Worm (Caenorhabditis elegans) whole organism, mixed stage, embryonic: Measurements from ENCODE around the gene arrd-23.

Experiments used
- elt-3 ChIP-seq: fragments of 150-350 bp; optimal IDR thresholded peaks from 2 replicates; lab custom pipeline; 2014; ENCODE audit warnings: missing biosample characterization, missing genetic modification characterization
- lin-32 ChIP-seq: fragments of 200-800 bp; sonication (Bioruptor generic); optimal IDR thresholded peaks from 2 replicates; lab custom pipeline; 2018; ENCODE audit warnings: mild to moderate bottlenecking, missing genetic modification characterization, missing compliant biosample characterization
- lsy-2 ChIP-seq: fragments of 150-350 bp; optimal IDR thresholded peaks from 2 replicates; lab custom pipeline; 2014; ENCODE audit warnings: missing biosample characterization, missing genetic modification characterization
- mep-1 ChIP-seq: fragments of 150-350 bp; optimal IDR thresholded peaks from 2 replicates; lab custom pipeline; 2017; ENCODE audit warnings: missing biosample characterization, missing genetic modification reagents, missing genetic modification characterization, inconsistent platforms
- nhr-237 ChIP-seq: fragments of 150-350 bp; optimal IDR thresholded peaks from 2 replicates; lab custom pipeline; 2014; ENCODE audit warnings: missing biosample characterization, missing genetic modification characterization
- nhr-28 ChIP-seq: fragments of 150-350 bp; optimal IDR thresholded peaks from 2 replicates; lab custom pipeline; 2014; ENCODE audit warnings: missing biosample characterization, missing genetic modification characterization
- nhr-76 ChIP-seq: sonication (generic microtip); optimal IDR thresholded peaks from 2 replicates; lab custom pipeline; 2017; ENCODE audit warnings: missing biosample characterization, missing genetic modification characterization
- pha-4 ChIP-seq: fragments of 150-350 bp; optimal IDR thresholded peaks from 2 replicates; lab custom pipeline; 2018; ENCODE audit warnings: missing biosample characterization, missing genetic modification reagents, missing genetic modification characterization
- unc-39 ChIP-seq: fragments of 150-350 bp; optimal IDR thresholded peaks from 2 replicates; lab custom pipeline; 2014; ENCODE audit warnings: missing biosample characterization, missing genetic modification characterization
- ztf-11 ChIP-seq: fragments of 150-350 bp; optimal IDR thresholded peaks from 2 replicates; lab custom pipeline; 2014; ENCODE audit warnings: missing biosample characterization, missing genetic modification characterization

DNA sequence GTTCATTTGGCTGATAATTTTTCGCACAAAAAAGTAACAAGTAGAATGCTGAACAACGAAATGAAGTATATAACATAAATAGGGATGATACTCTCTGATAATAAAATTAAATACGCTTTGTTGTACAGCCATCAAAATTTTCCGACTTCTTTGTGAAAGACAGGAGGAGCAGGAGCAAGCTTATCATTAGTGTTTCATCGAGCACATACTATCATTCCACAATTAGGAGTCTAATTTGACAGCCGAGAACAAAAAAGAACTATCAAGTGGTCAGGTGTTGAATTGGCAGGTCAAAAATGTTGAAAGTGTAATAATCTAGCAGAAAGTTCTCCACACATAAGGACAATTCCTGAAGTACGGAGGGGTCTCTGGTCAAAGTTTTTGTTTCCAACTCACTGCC is 42.4 kb downstream of the arrd-23 start:
- TF ChIP-seq nhr-76 (tag; lab: Kevin White, UChicago) (no peak), pha-4 (tag; lab: Kevin White, UChicago) (no peak), elt-3 (tag; lab: Kevin White, UChicago) (no peak), mep-1 (tag; lab: Kevin White, UChicago) (no peak), ztf-11 (no peak), lsy-2 (tag; lab: Kevin White, UChicago) (no peak), unc-39 (tag; lab: Kevin White, UChicago) (no peak), nhr-237 (tag; lab: Kevin White, UChicago) (no peak), nhr-28 (tag; lab: Kevin White, UChicago) (no peak), lin-32 (GFP tag; lab: Kevin White, UChicago) (no peak)
